Worm (Caenorhabditis elegans): ENCODE data around the gene srsx-38.

DNA sequence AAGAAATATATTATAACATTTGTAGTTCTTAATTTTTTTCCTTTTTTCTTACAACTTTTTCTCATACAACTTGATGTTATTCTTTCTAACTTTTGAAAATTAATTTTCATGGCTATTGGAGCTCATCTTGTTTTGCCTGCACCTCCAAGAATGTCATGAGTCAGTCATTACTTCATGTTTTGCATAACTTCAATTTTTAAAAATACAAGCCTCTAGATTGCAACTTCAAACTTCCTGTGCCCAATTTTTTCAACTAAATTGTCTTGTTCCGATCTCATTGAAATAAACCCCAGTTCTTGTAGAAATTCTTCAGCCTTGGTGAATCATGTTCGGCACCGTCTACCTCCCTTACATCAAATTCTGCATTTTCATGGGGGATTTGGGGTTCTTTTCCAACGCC, 48.9 kb downstream of the srsx-38 start, which contains the start of gene str-9:
- TF ChIP-seq nhr-11 (tag; optimal IDR thresholded peaks at IDR 0.05) (no peak), rnt-1 (tag; optimal IDR thresholded peaks at IDR 0.05) (no peak), unc-86 (tag; optimal IDR thresholded peaks at IDR 0.05) (no peak), unc-3 (GFP tag; conservative IDR thresholded peaks at IDR 0.05) (no peak), unc-3 (tag; optimal IDR thresholded peaks at IDR 0.05) (no peak), pag-3 (tag; optimal IDR thresholded peaks at IDR 0.05; ENCODE audit: borderline replicate concordance) (no peak)

Measured in whole organism, late embryonic.